Worm (Caenorhabditis elegans) whole organism, L4 larva: Measurements from ENCODE around the gene acs-3.

ENCODE experiments used
- F10B5.3 ChIP-seq: sonication (generic microtip); optimal IDR thresholded peaks from 2 replicates; lab custom pipeline; 2016; ENCODE audit warnings: mild to moderate bottlenecking, missing genetic modification characterization, missing compliant biosample characterization
- F26F4.8 ChIP-seq: fragments of 200-800 bp; sonication (Bioruptor generic); conservative IDR thresholded peaks from 2 replicates; pipeline ENCODE4 v1.3.6; 2022; ENCODE audit warnings: missing genetic modification characterization, missing compliant biosample characterization
- F37D6.2 ChIP-seq: sonication (generic microtip); optimal IDR thresholded peaks from 2 replicates; lab custom pipeline; 2016; ENCODE audit warnings: mild to moderate bottlenecking, missing genetic modification characterization, missing compliant biosample characterization
- F44E2.7 ChIP-seq: fragments of 200-800 bp; sonication (Bioruptor generic); IDR thresholded peaks from 2 replicates; pipeline ENCODE4 v2.1.2; 2022; ENCODE audit warnings: missing genetic modification characterization, missing compliant biosample characterization
- T20F7.1 ChIP-seq: fragments of 200-800 bp; sonication (Bioruptor generic); optimal IDR thresholded peaks from 2 replicates; lab custom pipeline; 2018; ENCODE audit warnings: mild to moderate bottlenecking, missing genetic modification characterization, missing compliant biosample characterization
- T26A8.4 ChIP-seq: fragments of 200-800 bp; sonication (Bioruptor generic); IDR thresholded peaks from 2 replicates; pipeline ENCODE4 v1.3.6; 2022; ENCODE audit warnings: missing genetic modification characterization, missing compliant biosample characterization
- ZK337.2 ChIP-seq: fragments of 200-800 bp; sonication (Bioruptor generic); IDR thresholded peaks from 2 replicates; pipeline ENCODE4 v1.3.6; 2022; ENCODE audit warnings: missing genetic modification reagents, missing genetic modification characterization, missing compliant biosample characterization
- ZK546.5 ChIP-seq, 2 experiments: sonication (generic microtip); optimal IDR thresholded peaks; 2 replicates each; lab custom pipeline; 2017; ENCODE audit warnings: missing biosample characterization in 2 of 2, missing genetic modification characterization in 2 of 2
- ceh-28 ChIP-seq: fragments of 150-350 bp; optimal IDR thresholded peaks from 2 replicates; lab custom pipeline; 2014; ENCODE audit warnings: missing biosample characterization, missing genetic modification reagents, missing genetic modification characterization
- ces-1 ChIP-seq: fragments of 150-350 bp; sonication (generic microtip); optimal IDR thresholded peaks from 4 replicates; lab custom pipeline; 2014; ENCODE audit warnings: missing biosample characterization, missing genetic modification reagents, missing genetic modification characterization
- daf-12 ChIP-seq: fragments of 150-350 bp; optimal IDR thresholded peaks from 2 replicates; lab custom pipeline; 2014; ENCODE audit warnings: missing biosample characterization, missing genetic modification reagents, missing genetic modification characterization
- daf-16 ChIP-seq, 3 experiments: sonication (generic microtip); optimal IDR thresholded peaks; 2 replicates each; lab custom pipeline; 2016 to 2017; ENCODE audit warnings: missing genetic modification characterization in 3 of 3, missing genetic modification reagents in 3 of 3, mild to moderate bottlenecking in 2 of 3, missing compliant biosample characterization in 2 of 3, missing biosample characterization in 1 of 3, moderate library complexity in 1 of 3
- dpl-1 ChIP-seq: fragments of 150-350 bp; optimal IDR thresholded peaks from 2 replicates; lab custom pipeline; 2014; ENCODE audit warnings: missing biosample characterization, missing genetic modification reagents, missing genetic modification characterization
- duxl-1 ChIP-seq: sonication (generic microtip); optimal IDR thresholded peaks from 2 replicates; lab custom pipeline; 2016; ENCODE audit warnings: mild to moderate bottlenecking, missing genetic modification characterization, moderate library complexity, missing compliant biosample characterization; ENCODE audit not compliant: poor library complexity
- fkh-10 ChIP-seq: fragments of 150-350 bp; optimal IDR thresholded peaks from 2 replicates; lab custom pipeline; 2014; ENCODE audit warnings: missing biosample characterization, missing genetic modification reagents, missing genetic modification characterization
- fos-1 ChIP-seq: fragments of 150-350 bp; optimal IDR thresholded peaks from 2 replicates; lab custom pipeline; 2014; ENCODE audit warnings: missing biosample characterization, missing genetic modification characterization
- hif-1 ChIP-seq, 2 experiments: sonication (generic microtip); optimal IDR thresholded peaks; 2 replicates each; lab custom pipeline; 2016 to 2017; ENCODE audit warnings: missing compliant biosample characterization in 2 of 2, missing genetic modification characterization in 2 of 2, missing genetic modification reagents in 2 of 2, missing genotype in 2 of 2, mild to moderate bottlenecking in 1 of 2
- hlh-11 ChIP-seq: fragments of 200-800 bp; sonication (Bioruptor generic); optimal IDR thresholded peaks from 2 replicates; lab custom pipeline; 2018; ENCODE audit warnings: mild to moderate bottlenecking, missing genetic modification characterization, missing compliant biosample characterization
- hmg-1.1 ChIP-seq: fragments of 200-800 bp; sonication (Bioruptor generic); IDR thresholded peaks from 2 replicates; pipeline ENCODE4 v1.3.6; 2022; ENCODE audit warnings: missing genetic modification reagents, missing genetic modification characterization, missing compliant biosample characterization
- jun-1 ChIP-seq: fragments of 150-350 bp; optimal IDR thresholded peaks from 2 replicates; lab custom pipeline; 2014; ENCODE audit warnings: missing biosample characterization, missing genetic modification reagents, missing genetic modification characterization
- lin-1 ChIP-seq: fragments of 200-800 bp; sonication (Bioruptor generic); IDR thresholded peaks from 2 replicates; pipeline ENCODE4 v1.3.6; 2022; ENCODE audit warnings: missing genetic modification reagents, missing genetic modification characterization, missing compliant biosample characterization
- lin-15B ChIP-seq: fragments of 150-350 bp; sonication (generic microtip); optimal IDR thresholded peaks from 3 replicates; lab custom pipeline; 2014; ENCODE audit warnings: missing biosample characterization, missing genetic modification characterization
- lin-38 ChIP-seq: fragments of 200-800 bp; sonication (Bioruptor generic); IDR thresholded peaks from 2 replicates; pipeline ENCODE4 v1.3.6; 2022; ENCODE audit warnings: missing genetic modification reagents, missing genetic modification characterization, missing compliant biosample characterization
- lir-3 ChIP-seq: sonication (generic microtip); optimal IDR thresholded peaks from 2 replicates; lab custom pipeline; 2016; ENCODE audit warnings: mild to moderate bottlenecking, missing genetic modification characterization, missing compliant biosample characterization
- madf-5 ChIP-seq, 2 experiments: fragments of 200-800 bp; sonication (Bioruptor generic); IDR thresholded peaks; 2 replicates each; pipeline ENCODE4 v1.3.6; 2022; ENCODE audit warnings: missing compliant biosample characterization in 2 of 2, missing genetic modification characterization in 2 of 2
- madf-9 ChIP-seq: fragments of 200-800 bp; sonication (Bioruptor generic); conservative IDR thresholded peaks from 2 replicates; pipeline ENCODE4 v1.3.6; 2022; ENCODE audit warnings: missing genetic modification reagents, missing genetic modification characterization, missing compliant biosample characterization
- mdt-29 ChIP-seq: fragments of 200-800 bp; sonication (Bioruptor generic); IDR thresholded peaks from 2 replicates; pipeline ENCODE4 v1.3.6; 2022; ENCODE audit warnings: missing genetic modification reagents, missing genetic modification characterization, missing compliant biosample characterization
- mep-1 ChIP-seq: fragments of 150-350 bp; sonication (generic microtip); optimal IDR thresholded peaks from 3 replicates; lab custom pipeline; 2014; ENCODE audit warnings: missing biosample characterization, missing genetic modification characterization
- mxl-3 ChIP-seq: fragments of 200-800 bp; sonication (Bioruptor generic); optimal IDR thresholded peaks from 2 replicates; lab custom pipeline; 2018; ENCODE audit warnings: mild to moderate bottlenecking, missing genetic modification characterization, missing compliant biosample characterization
- nhr-25 ChIP-seq: sonication (generic microtip); optimal IDR thresholded peaks from 2 replicates; lab custom pipeline; 2017; ENCODE audit warnings: missing genetic modification characterization, mild to moderate bottlenecking, missing compliant biosample characterization, antibody characterized with exemption, moderate library complexity, borderline replicate concordance; ENCODE audit not compliant: insufficient read depth
- nhr-28 ChIP-seq: fragments of 150-350 bp; optimal IDR thresholded peaks from 2 replicates; lab custom pipeline; 2014; ENCODE audit warnings: missing biosample characterization, missing genetic modification characterization
- nhr-41 ChIP-seq: fragments of 200-800 bp; sonication (Bioruptor generic); IDR thresholded peaks from 2 replicates; pipeline ENCODE4 v1.3.6; 2022; ENCODE audit warnings: missing genetic modification reagents, missing genetic modification characterization, missing compliant biosample characterization
- nhr-6 ChIP-seq: fragments of 150-350 bp; optimal IDR thresholded peaks from 2 replicates; lab custom pipeline; 2014; ENCODE audit warnings: missing biosample characterization, missing genetic modification characterization
- pqm-1 ChIP-seq: sonication (generic microtip); optimal IDR thresholded peaks from 2 replicates; lab custom pipeline; 2017; ENCODE audit warnings: missing biosample characterization, missing genetic modification characterization
- rbr-2 ChIP-seq: sonication (generic microtip); optimal IDR thresholded peaks from 2 replicates; lab custom pipeline; 2016; ENCODE audit warnings: missing genotype, missing genetic modification characterization, missing compliant biosample characterization
- snpc-1.2 ChIP-seq: fragments of 200-800 bp; sonication (Bioruptor generic); IDR thresholded peaks from 2 replicates; pipeline ENCODE4 v1.3.6; 2022; ENCODE audit warnings: missing genetic modification reagents, missing genetic modification characterization, missing compliant biosample characterization
- spr-1 ChIP-seq: sonication (generic microtip); optimal IDR thresholded peaks from 2 replicates; lab custom pipeline; 2016; ENCODE audit warnings: mild to moderate bottlenecking, missing genetic modification characterization, missing compliant biosample characterization
- tra-1 ChIP-seq: fragments of 200-800 bp; sonication (Bioruptor generic); IDR thresholded peaks from 2 replicates; pipeline ENCODE4 v1.3.6; 2022; ENCODE audit warnings: missing genetic modification reagents, missing genetic modification characterization, missing compliant biosample characterization
- unc-39 ChIP-seq: sonication (generic microtip); optimal IDR thresholded peaks from 2 replicates; lab custom pipeline; 2017; ENCODE audit warnings: missing biosample characterization, missing genetic modification characterization
- unc-62 ChIP-seq, 3 experiments: fragments of 150-350 bp in 1 of 3; sonication (generic microtip); optimal IDR thresholded peaks in 2 of 3; peaks in 1 of 3; 1 replicate in 1 of 3; 2 replicates in 2 of 3; lab custom pipeline; 2014 to 2017; ENCODE audit warnings: missing biosample characterization in 3 of 3, missing genetic modification characterization in 3 of 3, missing genetic modification reagents in 3 of 3, missing genotype in 1 of 3
- vab-7 ChIP-seq: fragments of 200-800 bp; sonication (Bioruptor generic); IDR thresholded peaks from 2 replicates; pipeline ENCODE4 v1.3.6; 2022; ENCODE audit warnings: missing genetic modification reagents, missing genetic modification characterization, missing compliant biosample characterization
- zfp-3 ChIP-seq: fragments of 200-800 bp; sonication (Bioruptor generic); conservative IDR thresholded peaks from 2 replicates; pipeline ENCODE4 v1.3.6; 2022; ENCODE audit warnings: missing genetic modification reagents, missing genetic modification characterization, missing compliant biosample characterization

acs-3 gene

DNA sequence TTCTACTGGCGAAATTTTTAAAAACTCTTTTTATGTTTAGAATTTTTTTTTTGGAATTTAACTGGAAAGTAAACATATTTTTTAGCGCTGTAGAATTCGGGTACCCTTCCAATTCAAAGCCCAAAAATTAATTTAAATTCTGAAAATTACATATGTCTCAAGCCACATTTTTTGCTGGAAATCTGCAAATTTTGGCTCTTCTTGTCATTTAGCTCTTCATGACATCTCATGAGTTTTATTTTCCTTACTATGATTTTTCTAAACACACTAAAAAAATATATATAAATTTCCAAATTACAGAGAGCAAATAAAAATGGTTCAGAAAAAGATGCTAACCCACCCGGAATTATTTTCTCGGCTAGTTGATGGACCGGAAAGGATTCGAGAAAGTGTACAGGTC is at the start of gene acs-3:
TSS of gene acs-3 (plus strand) at position 301 of the 400 bp plus-strand sequence.
- TF ChIP-seq unc-62 (GFP tag; optimal IDR thresholded peaks at IDR 0.05 in 1 of 2; lab: Kevin White, UChicago) (peak in 1 of 2 experiments; percentile 41), unc-62 (tag; optimal IDR thresholded peaks at IDR 0.05; lab: Kevin White, UChicago) (no peak), snpc-1.2 (no peak), lin-38 (GFP tag; lab: Robert Waterston, UW) (no peak), fkh-10 (GFP tag; lab: Kevin White, UChicago) (no peak), mdt-29 (no peak)
- TF ChIP-seq, all 104 proteins: peak for 1

DNA sequence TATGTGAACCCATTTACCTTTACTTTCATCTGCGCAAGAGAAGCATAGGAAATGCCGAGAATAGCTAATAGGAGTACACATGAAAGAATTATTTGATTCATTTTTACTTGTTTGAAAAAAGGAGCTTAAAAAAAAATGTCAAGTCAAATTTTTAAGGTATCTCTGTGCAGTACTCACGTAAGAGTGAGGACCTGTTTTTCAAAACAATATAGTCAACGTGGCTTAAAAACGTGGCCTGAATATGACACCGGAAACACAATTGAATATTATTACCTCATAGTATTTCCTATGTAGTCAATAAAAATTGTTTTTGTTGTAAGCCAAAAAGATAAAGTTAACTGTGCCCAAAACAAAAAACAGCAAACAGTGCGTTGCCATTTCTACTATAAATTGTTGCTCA is 49.2 kb upstream of the acs-3 start, which contains the start of gene Y32G9A.12:
TSS of gene Y32G9A.12 (minus strand) at position 101 of the 400 bp plus-strand sequence.
- no peak for TF ChIP-seq zfp-3 (GFP tag; lab: Robert Waterston, UW)
- TF ChIP-seq duxl-1 (tag; lab: Kevin White, UChicago), result no peak
- no peak for TF ChIP-seq spr-1 (tag; lab: Kevin White, UChicago)
- no peak for TF ChIP-seq nhr-6 (tag; lab: Kevin White, UChicago)
- no peak for TF ChIP-seq lin-38 (GFP tag; lab: Robert Waterston, UW)
- TF ChIP-seq lir-3 (tag; lab: Kevin White, UChicago), result no peak
- TF ChIP-seq rbr-2 (tag; lab: Kevin White, UChicago), result no peak
- TF ChIP-seq ZK337.2 (GFP tag; lab: Robert Waterston, UW), result no peak
- no peak for TF ChIP-seq F37D6.2 (tag; lab: Kevin White, UChicago)
- TF ChIP-seq T20F7.1 (GFP tag; lab: Kevin White, UChicago), result no peak
- no peak for TF ChIP-seq hlh-11 (tag; lab: Kevin White, UChicago)
- TF ChIP-seq lin-15B (tag; lab: Kevin White, UChicago), result no peak
- TF ChIP-seq F10B5.3 (tag; lab: Kevin White, UChicago), result no peak
- no peak for TF ChIP-seq T26A8.4 (GFP tag; lab: Robert Waterston, UW)
- TF ChIP-seq unc-39 (tag; lab: Kevin White, UChicago), result no peak

DNA sequence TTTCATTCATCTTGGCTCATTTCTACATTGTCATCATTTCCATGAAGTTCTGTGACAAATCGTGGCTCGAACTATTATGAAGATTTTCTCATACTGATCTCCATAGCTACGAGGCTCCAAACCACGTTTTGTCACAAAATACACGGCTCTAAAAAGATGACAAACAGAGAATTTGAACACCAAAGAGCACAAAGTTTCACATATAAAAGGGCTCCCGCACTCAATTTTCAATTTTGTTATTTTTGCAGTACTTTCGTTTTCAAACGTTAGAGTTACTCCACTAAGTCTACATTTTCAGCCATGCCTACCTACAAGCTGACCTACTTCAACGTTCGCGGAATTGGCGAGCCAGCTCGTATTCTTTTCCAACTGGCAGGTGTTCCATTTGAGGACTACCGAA is 48.0 kb upstream of the acs-3 start, which contains the start of gene gst-37:
TSS of gene gst-37 (plus strand) at position 301 of the 400 bp plus-strand sequence.
- TF ChIP-seq madf-5 (GFP tag; IDR thresholded peaks at IDR 0.05; lab: Robert Waterston, UW), result no peak
- no peak for TF ChIP-seq daf-12 (tag; lab: Kevin White, UChicago)
- no peak for TF ChIP-seq nhr-28 (tag; lab: Kevin White, UChicago)

DNA sequence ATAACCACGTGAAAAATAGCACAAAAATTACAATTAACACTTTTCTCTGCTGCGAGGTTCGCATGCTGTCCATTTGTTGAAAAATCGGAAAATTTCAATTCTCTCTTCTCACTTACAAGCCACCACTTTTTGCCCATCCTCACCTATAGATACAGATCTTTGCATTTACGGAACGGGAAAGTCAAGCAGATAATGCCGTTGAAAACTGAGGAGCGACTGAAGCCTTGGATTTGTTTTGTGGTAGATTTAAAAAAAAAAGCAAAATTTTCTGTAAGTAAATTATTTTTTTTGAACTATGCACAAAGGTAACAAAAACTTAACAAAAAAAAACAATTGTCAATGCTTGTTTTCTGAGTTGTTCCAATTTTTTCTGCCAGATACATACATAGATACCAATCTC is 43.8 kb upstream of the acs-3 start, which contains the start of gene T06A1.1:
TSS of gene T06A1.1 (minus strand) at position 101 of the 400 bp plus-strand sequence.
- TF ChIP-seq ces-1 (GFP tag; lab: Kevin White, UChicago) (no peak), mep-1 (tag; lab: Kevin White, UChicago) (no peak), fkh-10 (GFP tag; lab: Kevin White, UChicago) (no peak), F26F4.8 (GFP tag; lab: Robert Waterston, UW) (no peak), lin-1 (GFP tag; lab: Robert Waterston, UW) (no peak), ZK546.5 (tag; optimal IDR thresholded peaks at IDR 0.05; lab: Kevin White, UChicago) (no peak), mdt-29 (no peak), madf-9 (GFP tag; lab: Robert Waterston, UW) (no peak), dpl-1 (GFP tag; lab: Kevin White, UChicago) (no peak), daf-16 (GFP tag; optimal IDR thresholded peaks at IDR 0.05; lab: Kevin White, UChicago) (no peak), daf-16 (tag; optimal IDR thresholded peaks at IDR 0.05; lab: Kevin White, UChicago) (no peak), jun-1 (tag; lab: Kevin White, UChicago) (no peak)

- TF ChIP-seq F44E2.7 (GFP tag; lab: Robert Waterston, UW) (no peak), ceh-28 (tag; lab: Kevin White, UChicago) (no peak), nhr-41 (GFP tag; lab: Robert Waterston, UW) (no peak), ZK546.5 (tag; optimal IDR thresholded peaks at IDR 0.05; lab: Kevin White, UChicago) (no peak), hmg-1.1 (GFP tag; lab: Robert Waterston, UW) (no peak), lin-1 (GFP tag; lab: Robert Waterston, UW) (no peak), nhr-25 (no peak), tra-1 (no peak), hif-1 (tag; optimal IDR thresholded peaks at IDR 0.05; lab: Kevin White, UChicago) (no peak), pqm-1 (tag; lab: Kevin White, UChicago) (peak; percentile 90), mxl-3 (GFP tag; lab: Kevin White, UChicago) (peak; percentile 1), fos-1 (tag; lab: Kevin White, UChicago) (no peak), vab-7 (GFP tag; lab: Robert Waterston, UW) (no peak)
These were observed 42.3 kb upstream of the acs-3 start, which contains the start of gene T06A1.5 for ce11 chrV:1927015-1927414. T06A1.5 (plus strand) TSS chrV:1927223.
